Fruit fly (Drosophila melanogaster) Kc167 (cell line): ENCODE results near the gene RpL3.

Experiments used
- Myc ChIP-seq: fragments of >200 bp; optimal IDR thresholded peaks from 2 replicates; lab custom pipeline; 2017; ENCODE audit warnings: missing external identifiers
- Sin3A ChIP-seq: fragments of >200 bp; optimal IDR thresholded peaks from 2 replicates; lab custom pipeline; 2018; ENCODE audit warnings: missing external identifiers
- h ChIP-seq: fragments of >200 bp; optimal IDR thresholded peaks from 3 replicates; lab custom pipeline; 2018; ENCODE audit warnings: missing external identifiers
- insv ChIP-seq: fragments of >200 bp; optimal IDR thresholded peaks from 3 replicates; lab custom pipeline; 2018; ENCODE audit warnings: missing external identifiers
- psq ChIP-seq: fragments of >200 bp; optimal IDR thresholded peaks from 2 replicates; lab custom pipeline; 2017; ENCODE audit warnings: missing external identifiers
- ttk ChIP-seq: sonication (Bioruptor generic); optimal IDR thresholded peaks from 2 replicates; lab custom pipeline; 2017; ENCODE audit warnings: missing external identifiers

- TF ChIP-seq Sin3A (no peak), psq (lab: Kevin White, UChicago) (no peak), insv (lab: Kevin White, UChicago) (no peak), Myc (no peak), ttk (no peak), h (lab: Kevin White, UChicago) (no peak)
Measured at dm6 chr3R:11214449-11214950, 7.2 kb upstream of the RpL3 start, which contains the start of gene ZnT86D.
